Worm (Caenorhabditis elegans) whole organism, L2 larva: Measurements from ENCODE around the gene C37C3.11.

ENCODE experiments used
- aly-2 ChIP-seq: fragments of 150-350 bp; optimal IDR thresholded peaks from 2 replicates; lab custom pipeline; 2014; ENCODE audit warnings: missing biosample characterization, missing genetic modification characterization
- ama-1 ChIP-seq: fragments of 150-350 bp; optimal IDR thresholded peaks from 2 replicates; lab custom pipeline; 2018; ENCODE audit warnings: inconsistent platforms
- fos-1 ChIP-seq: fragments of 150-350 bp; optimal IDR thresholded peaks from 2 replicates; lab custom pipeline; 2014; ENCODE audit warnings: missing biosample characterization, missing genetic modification characterization
- lin-13 ChIP-seq: fragments of 150-350 bp; optimal IDR thresholded peaks from 2 replicates; lab custom pipeline; 2014; ENCODE audit warnings: missing biosample characterization, missing genetic modification reagents, missing genetic modification characterization
- nhr-12 ChIP-seq: fragments of 150-350 bp; optimal IDR thresholded peaks from 2 replicates; lab custom pipeline; 2014; ENCODE audit warnings: missing biosample characterization, missing genetic modification characterization
- nhr-25 ChIP-seq: fragments of 150-350 bp; sonication (generic microtip); optimal IDR thresholded peaks from 3 replicates; lab custom pipeline; 2014; ENCODE audit warnings: missing biosample characterization, missing genetic modification characterization
- snpc-4 ChIP-seq: fragments of 150-350 bp; optimal IDR thresholded peaks from 2 replicates; lab custom pipeline; 2014; ENCODE audit warnings: missing biosample characterization, missing genetic modification characterization
- unc-62 ChIP-seq: fragments of 150-350 bp; optimal IDR thresholded peaks from 2 replicates; lab custom pipeline; 2014; ENCODE audit warnings: missing biosample characterization, missing genetic modification reagents, missing genetic modification characterization
- zag-1 ChIP-seq: fragments of 150-350 bp; optimal IDR thresholded peaks from 2 replicates; lab custom pipeline; 2014; ENCODE audit warnings: missing biosample characterization, missing genetic modification characterization

- TF ChIP-seq snpc-4 (tag; lab: Kevin White, UChicago) (no peak), nhr-12 (tag; lab: Kevin White, UChicago) (no peak), fos-1 (no peak), zag-1 (tag; lab: Kevin White, UChicago) (no peak), ama-1 (lab: Kevin White, UChicago) (no peak), nhr-25 (tag; lab: Kevin White, UChicago) (no peak), unc-62 (GFP tag; lab: Kevin White, UChicago) (no peak), lin-13 (GFP tag; lab: Kevin White, UChicago) (no peak), aly-2 (tag; lab: Kevin White, UChicago) (no peak)
Observed at ce11 chrV:7904389-7904788, 39.8 kb upstream of the C37C3.11 start.
